Worm (Caenorhabditis elegans): ENCODE results near the gene svh-1.

svh-1 gene

ce11 chrIV:8235114-8235686 lies 28.8 kb downstream of the svh-1 start (continued):
- TF ChIP-seq nhr-76 (tag; optimal IDR thresholded peaks at IDR 0.05) (no peak), fos-1 (tag; optimal IDR thresholded peaks at IDR 0.05) (no peak), unc-30 (tag; optimal IDR thresholded peaks at IDR 0.05) (no peak), nhr-71 (tag; optimal IDR thresholded peaks at IDR 0.05) (peak; percentile 59), hlh-4 (tag; optimal IDR thresholded peaks at IDR 0.05) (no peak), ceh-8 (GFP tag; optimal IDR thresholded peaks at IDR 0.05) (no peak), dpl-1 (GFP tag; optimal IDR thresholded peaks at IDR 0.05) (no peak), egl-13 (tag; optimal IDR thresholded peaks at IDR 0.05) (peak; percentile 3), lsy-2 (tag; optimal IDR thresholded peaks at IDR 0.05) (peak in 1 of 2 experiments; percentile 1), lir-3 (tag; optimal IDR thresholded peaks at IDR 0.05; ENCODE audit: poor library complexity) (no peak), xbp-1 (tag; optimal IDR thresholded peaks at IDR 0.05) (no peak), snpc-4 (tag; optimal IDR thresholded peaks at IDR 0.05) (no peak), isw-1 (GFP tag; IDR thresholded peaks at IDR 0.05) (no peak), efl-3 (GFP tag; optimal IDR thresholded peaks at IDR 0.05) (no peak)

- TF ChIP-seq elt-3 (tag; optimal IDR thresholded peaks at IDR 0.05) (no peak), blmp-1 (tag; optimal IDR thresholded peaks at IDR 0.05) (peak; percentile 44)
Measured at ce11 chrIV:8236502-8236901, 30.1 kb downstream of the svh-1 start, which contains the start of gene nhr-66. Gene nhr-66 (minus strand): TSS chrIV:8236602.

ce11 chrIV:8239584-8239983 lies 33.2 kb downstream of the svh-1 start:
- no peak for TF ChIP-seq ceh-88 (GFP tag; IDR thresholded peaks at IDR 0.05)
- TF ChIP-seq elt-2 (tag; optimal IDR thresholded peaks at IDR 0.05), result peak; percentile 34
- TF ChIP-seq irx-1 (tag; optimal IDR thresholded peaks at IDR 0.05), result no peak

- TF ChIP-seq blmp-1 (tag; optimal IDR thresholded peaks at IDR 0.05) (peak; percentile 76), lin-14 (GFP tag; optimal IDR thresholded peaks at IDR 0.05) (peak; percentile 58), ztf-4 (tag; optimal IDR thresholded peaks at IDR 0.05) (no peak), zag-1 (tag; optimal IDR thresholded peaks at IDR 0.05) (no peak), nhr-85 (tag) (peak; percentile 49), lin-13 (GFP tag; optimal IDR thresholded peaks at IDR 0.05) (no peak), efl-1 (optimal IDR thresholded peaks at IDR 0.05) (no peak), efl-1 (GFP tag; optimal IDR thresholded peaks at IDR 0.05 in 1 of 2) (peak in 1 of 2 experiments; percentile 88)
Measured at ce11 chrIV:8241312-8241833, 35.0 kb downstream of the svh-1 start.

- TF ChIP-seq nhr-237 (tag; optimal IDR thresholded peaks at IDR 0.05) (no peak), blmp-1 (tag; optimal IDR thresholded peaks at IDR 0.05) (peak; percentile 15), nhr-84 (tag; optimal IDR thresholded peaks at IDR 0.05) (no peak), efl-1 (optimal IDR thresholded peaks at IDR 0.05) (no peak), efl-1 (GFP tag; optimal IDR thresholded peaks at IDR 0.05 in 1 of 2) (peak in 1 of 2 experiments; percentile 70), snu-23 (GFP tag; optimal IDR thresholded peaks at IDR 0.05) (no peak), nhr-28 (tag; optimal IDR thresholded peaks at IDR 0.05) (no peak), lin-14 (GFP tag; optimal IDR thresholded peaks at IDR 0.05) (no peak), rnt-1 (tag; optimal IDR thresholded peaks at IDR 0.05) (peak; percentile 3), nhr-85 (tag) (peak; percentile 84), ces-1 (GFP tag; optimal IDR thresholded peaks at IDR 0.05) (no peak), ets-5 (GFP tag; IDR thresholded peaks at IDR 0.05) (no peak), zip-4 (GFP tag; optimal IDR thresholded peaks at IDR 0.05) (no peak), C34B4.2 (tag; optimal IDR thresholded peaks at IDR 0.05) (no peak), grh-1 (GFP tag; IDR thresholded peaks at IDR 0.05) (no peak), nhr-90 (tag; optimal IDR thresholded peaks at IDR 0.05; ENCODE audit: poor library complexity) (no peak), mdl-1 (tag; optimal IDR thresholded peaks at IDR 0.05) (no peak), unc-130 (tag; optimal IDR thresholded peaks at IDR 0.05) (no peak), nhr-71 (tag; optimal IDR thresholded peaks at IDR 0.05) (no peak), unc-62 (GFP tag; optimal IDR thresholded peaks at IDR 0.05) (no peak), fkh-4 (tag; optimal IDR thresholded peaks at IDR 0.05; ENCODE audit: borderline replicate concordance) (no peak), egl-13 (tag; optimal IDR thresholded peaks at IDR 0.05) (no peak)
Measured at ce11 chrIV:8243170-8243569, 36.8 kb downstream of the svh-1 start.
